Fruit fly (Drosophila melanogaster) whole organism, prepupa: ENCODE data around the gene Abi.

Source experiments
- Blimp-1 ChIP-seq: fragments of 200-800 bp; sonication (Bioruptor generic); optimal IDR thresholded peaks from 3 replicates; lab custom pipeline; 2017; ENCODE audit warnings: missing biosample characterization, missing genetic modification characterization, mild to moderate bottlenecking, moderate library complexity, missing genetic modification reagents
- CG11294 ChIP-seq: fragments of 200-800 bp; sonication (Bioruptor generic); IDR thresholded peaks from 2 replicates; pipeline ENCODE4 v1.3.6; 2022; ENCODE audit warnings: missing biosample characterization, missing genetic modification characterization
- CG11762 ChIP-seq: fragments of 200-800 bp; sonication (Bioruptor generic); optimal IDR thresholded peaks from 3 replicates; lab custom pipeline; 2016; ENCODE audit warnings: missing biosample characterization, missing genetic modification characterization; ENCODE audit not compliant: insufficient read depth
- CG11902 ChIP-seq: fragments of 200-800 bp; sonication (Bioruptor generic); optimal IDR thresholded peaks from 3 replicates; lab custom pipeline; 2016; ENCODE audit warnings: missing biosample characterization, missing genetic modification characterization
- CG15336 ChIP-seq: fragments of 200-800 bp; sonication (Bioruptor generic); IDR thresholded peaks from 2 replicates; pipeline ENCODE4 v1.3.6; 2022; ENCODE audit warnings: missing biosample characterization, missing genetic modification characterization
- CG1621 ChIP-seq: fragments of 200-800 bp; sonication (Bioruptor generic); optimal IDR thresholded peaks from 3 replicates; lab custom pipeline; 2018; ENCODE audit warnings: missing biosample characterization, mild to moderate bottlenecking, missing genetic modification characterization
- CG16779 ChIP-seq: fragments of 200-800 bp; sonication (Bioruptor generic); optimal IDR thresholded peaks from 3 replicates; lab custom pipeline; 2017; ENCODE audit warnings: missing biosample characterization, mild to moderate bottlenecking, missing genetic modification characterization
- CG3032 ChIP-seq: fragments of 200-800 bp; optimal IDR thresholded peaks from 2 replicates; lab custom pipeline; 2019; ENCODE audit warnings: missing biosample characterization, mild to moderate bottlenecking, missing genetic modification characterization, moderate library complexity
- CG31627 ChIP-seq: fragments of 200-800 bp; sonication (Bioruptor generic); optimal IDR thresholded peaks from 3 replicates; lab custom pipeline; 2016; ENCODE audit warnings: missing biosample characterization, missing genetic modification characterization
- CG34406 ChIP-seq: fragments of 200-800 bp; sonication (Bioruptor generic); optimal IDR thresholded peaks from 3 replicates; lab custom pipeline; 2016; ENCODE audit warnings: missing biosample characterization, missing genetic modification characterization
- CG3919 ChIP-seq: fragments of 200-800 bp; sonication (Bioruptor generic); optimal IDR thresholded peaks from 3 replicates; lab custom pipeline; 2016; ENCODE audit warnings: missing biosample characterization, missing genetic modification characterization
- CG4318 ChIP-seq: fragments of 200-800 bp; sonication (Bioruptor generic); optimal IDR thresholded peaks from 3 replicates; lab custom pipeline; 2017; ENCODE audit warnings: missing biosample characterization, mild to moderate bottlenecking, missing genetic modification characterization
- CG6163 ChIP-seq: fragments of 200-800 bp; sonication (Bioruptor generic); IDR thresholded peaks from 3 replicates; pipeline ENCODE4 v1.3.6; 2022; ENCODE audit warnings: missing biosample characterization, missing genetic modification characterization
- CG6276 ChIP-seq: fragments of 200-800 bp; sonication (Bioruptor generic); optimal IDR thresholded peaks from 2 replicates; lab custom pipeline; 2017; ENCODE audit warnings: missing biosample characterization, mild to moderate bottlenecking, missing genetic modification characterization
- CG6792 ChIP-seq: fragments of 200-800 bp; sonication (Bioruptor generic); optimal IDR thresholded peaks from 3 replicates; lab custom pipeline; 2016; ENCODE audit warnings: missing biosample characterization, missing genetic modification characterization
- CG6808 ChIP-seq: fragments of 200-800 bp; sonication (Bioruptor generic); optimal IDR thresholded peaks from 3 replicates; lab custom pipeline; 2017; ENCODE audit warnings: missing biosample characterization, missing genetic modification characterization, mild to moderate bottlenecking, moderate library complexity, missing genetic modification reagents
- CG7368 ChIP-seq: fragments of 200-800 bp; sonication (Bioruptor generic); optimal IDR thresholded peaks from 3 replicates; lab custom pipeline; 2016; ENCODE audit warnings: missing biosample characterization, missing genetic modification characterization
- CG8119 ChIP-seq: fragments of 200-800 bp; sonication (Bioruptor generic); IDR thresholded peaks from 3 replicates; pipeline ENCODE4 v1.3.6; 2022; ENCODE audit warnings: missing biosample characterization, missing genetic modification characterization
- CG8319 ChIP-seq: fragments of 200-800 bp; sonication (Bioruptor generic); optimal IDR thresholded peaks from 3 replicates; lab custom pipeline; 2016; ENCODE audit warnings: missing biosample characterization, missing genetic modification characterization
- CG8632 ChIP-seq: fragments of 200-800 bp; sonication (Bioruptor generic); optimal IDR thresholded peaks from 3 replicates; lab custom pipeline; 2016; ENCODE audit warnings: missing biosample characterization, missing genetic modification characterization
- CG9139 ChIP-seq: fragments of 200-800 bp; sonication (Bioruptor generic); optimal IDR thresholded peaks from 3 replicates; lab custom pipeline; 2017; ENCODE audit warnings: missing biosample characterization, mild to moderate bottlenecking, missing genetic modification characterization
- Eip75B ChIP-seq: fragments of 200-800 bp; sonication (Bioruptor generic); optimal IDR thresholded peaks from 3 replicates; lab custom pipeline; 2016; ENCODE audit warnings: missing biosample characterization, missing genetic modification characterization
- Eip78C ChIP-seq: fragments of 200-800 bp; sonication (Bioruptor generic); peaks from one replicate; lab custom pipeline; 2016; ENCODE audit warnings: missing biosample characterization, missing genetic modification characterization
- Eip93F ChIP-seq: fragments of 200-800 bp; sonication (Bioruptor generic); optimal IDR thresholded peaks from 2 replicates; lab custom pipeline; 2016; ENCODE audit warnings: missing biosample characterization, mild to moderate bottlenecking, missing genetic modification characterization
- Ets21C ChIP-seq: fragments of 200-800 bp; sonication (Bioruptor generic); optimal IDR thresholded peaks from 3 replicates; lab custom pipeline; 2016; ENCODE audit warnings: missing biosample characterization, missing genetic modification characterization
- Gug ChIP-seq: fragments of 200-800 bp; sonication (Bioruptor generic); IDR thresholded peaks from 2 replicates; pipeline ENCODE4 v1.3.6; 2022; ENCODE audit warnings: missing biosample characterization, missing genetic modification characterization
- Hr39 ChIP-seq: fragments of 200-800 bp; sonication (Bioruptor generic); optimal IDR thresholded peaks from 2 replicates; lab custom pipeline; 2016; ENCODE audit warnings: missing biosample characterization, missing genetic modification characterization
- Hr4 ChIP-seq: fragments of 200-800 bp; sonication (Bioruptor generic); optimal IDR thresholded peaks from 3 replicates; lab custom pipeline; 2016; ENCODE audit warnings: missing biosample characterization, missing genetic modification characterization
- Lpt ChIP-seq: fragments of 200-800 bp; sonication (Bioruptor generic); optimal IDR thresholded peaks from 3 replicates; lab custom pipeline; 2016; ENCODE audit warnings: missing biosample characterization, missing genetic modification characterization
- Met ChIP-seq: fragments of 200-800 bp; sonication (Bioruptor generic); optimal IDR thresholded peaks from 3 replicates; lab custom pipeline; 2016; ENCODE audit warnings: missing biosample characterization, missing genetic modification characterization
- OdsH ChIP-seq: fragments of 200-800 bp; sonication (Bioruptor generic); optimal IDR thresholded peaks from 3 replicates; lab custom pipeline; 2016; ENCODE audit warnings: missing biosample characterization, missing genetic modification characterization
- Smox ChIP-seq: fragments of 200-800 bp; sonication (Bioruptor generic); optimal IDR thresholded peaks from 3 replicates; lab custom pipeline; 2016; ENCODE audit warnings: missing biosample characterization, missing genetic modification characterization
- Sox102F ChIP-seq: fragments of 200-800 bp; sonication (Bioruptor generic); optimal IDR thresholded peaks from 2 replicates; lab custom pipeline; 2016; ENCODE audit warnings: missing biosample characterization, mild to moderate bottlenecking, missing genetic modification characterization
- Sox14 ChIP-seq: fragments of 200-800 bp; sonication (Bioruptor generic); optimal IDR thresholded peaks from 3 replicates; lab custom pipeline; 2016; ENCODE audit warnings: missing biosample characterization, missing genetic modification characterization
- Sox15 ChIP-seq: fragments of 200-800 bp; sonication (Bioruptor generic); optimal IDR thresholded peaks from 3 replicates; lab custom pipeline; 2016; ENCODE audit warnings: missing biosample characterization, missing genetic modification characterization
- achi ChIP-seq: fragments of 200-800 bp; sonication (Bioruptor generic); optimal IDR thresholded peaks from 3 replicates; lab custom pipeline; 2016; ENCODE audit warnings: missing biosample characterization, missing genetic modification characterization
- acj6 ChIP-seq: fragments of 200-800 bp; sonication (Bioruptor generic); optimal IDR thresholded peaks from 3 replicates; lab custom pipeline; 2016; ENCODE audit warnings: missing biosample characterization, missing genetic modification characterization
- cyc ChIP-seq: fragments of 200-800 bp; sonication (Bioruptor generic); optimal IDR thresholded peaks from 3 replicates; lab custom pipeline; 2016; ENCODE audit warnings: missing biosample characterization, missing genetic modification characterization
- dac ChIP-seq: fragments of 200-800 bp; sonication (Bioruptor generic); optimal IDR thresholded peaks from 2 replicates; lab custom pipeline; 2017; ENCODE audit warnings: missing biosample characterization, mild to moderate bottlenecking, missing genetic modification characterization
- eg ChIP-seq: fragments of 200-800 bp; sonication (Bioruptor generic); IDR thresholded peaks from 3 replicates; pipeline ENCODE4 v1.3.6; 2022; ENCODE audit warnings: missing biosample characterization, missing genetic modification characterization
- esn ChIP-seq: fragments of 200-800 bp; sonication (Bioruptor generic); optimal IDR thresholded peaks from 2 replicates; lab custom pipeline; 2016; ENCODE audit warnings: missing biosample characterization, mild to moderate bottlenecking, missing genetic modification characterization, moderate library complexity
- fd59A ChIP-seq: fragments of 200-800 bp; sonication (Bioruptor generic); optimal IDR thresholded peaks from 2 replicates; lab custom pipeline; 2017; ENCODE audit warnings: missing biosample characterization, mild to moderate bottlenecking, missing genetic modification characterization, missing genetic modification reagents
- fd85E ChIP-seq: fragments of 200-800 bp; sonication (Bioruptor generic); optimal IDR thresholded peaks from 3 replicates; lab custom pipeline; 2016; ENCODE audit warnings: missing biosample characterization, missing genetic modification characterization
- lz ChIP-seq: fragments of 200-800 bp; sonication (Bioruptor generic); optimal IDR thresholded peaks from 3 replicates; lab custom pipeline; 2016; ENCODE audit warnings: missing biosample characterization, missing genetic modification characterization
- net ChIP-seq: fragments of 200-800 bp; sonication (Bioruptor generic); optimal IDR thresholded peaks from 3 replicates; lab custom pipeline; 2016; ENCODE audit warnings: missing biosample characterization, missing genetic modification characterization
- pdm3 ChIP-seq: fragments of 200-800 bp; sonication (Bioruptor generic); optimal IDR thresholded peaks from 3 replicates; lab custom pipeline; 2016; ENCODE audit warnings: missing biosample characterization, missing genetic modification characterization
- spab ChIP-seq: fragments of 200-800 bp; sonication (Bioruptor generic); optimal IDR thresholded peaks from 2 replicates; lab custom pipeline; 2017; ENCODE audit warnings: missing biosample characterization, mild to moderate bottlenecking, missing genetic modification characterization, missing genetic modification reagents
- ss ChIP-seq, 2 experiments: fragments of 200-800 bp; sonication (Bioruptor generic); optimal IDR thresholded peaks; 2 replicates in 1 of 2; 3 replicates in 1 of 2; lab custom pipeline; 2017 to 2018; ENCODE audit warnings: mild to moderate bottlenecking in 2 of 2, missing biosample characterization in 2 of 2, missing genetic modification characterization in 2 of 2, moderate library complexity in 1 of 2
- svp ChIP-seq: fragments of 200-800 bp; sonication (Bioruptor generic); peaks from one replicate; lab custom pipeline; 2016; ENCODE audit warnings: missing biosample characterization, missing genetic modification characterization

Abi gene

DNA sequence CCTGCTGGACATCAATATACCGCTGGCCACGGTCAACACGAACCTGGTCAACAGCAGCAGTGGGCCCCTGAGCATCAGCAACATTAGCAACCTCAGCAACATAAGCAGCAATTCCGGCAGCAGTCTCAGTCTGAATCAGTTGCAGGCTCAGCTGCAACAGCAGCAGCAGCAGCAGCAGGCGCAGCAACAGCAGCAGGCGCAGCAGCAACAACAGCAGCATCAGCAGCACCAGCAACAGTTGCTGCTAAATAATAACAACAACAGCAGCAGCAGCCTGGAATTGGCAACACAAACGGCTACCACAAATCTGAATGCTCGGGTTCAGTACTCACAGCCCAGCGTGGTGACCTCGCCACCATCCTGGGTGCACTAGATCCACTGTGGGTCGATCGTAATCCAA is 40.7 kb downstream of the Abi start:
- TF ChIP-seq Hr39 (GFP tag; lab: Kevin White, UChicago), result no peak
- TF ChIP-seq CG6808 (GFP tag; lab: Kevin White, UChicago), result no peak
- TF ChIP-seq CG15336, result no peak
- no peak for TF ChIP-seq CG3919 (GFP tag; lab: Kevin White, UChicago)
- TF ChIP-seq CG6163, result no peak
- TF ChIP-seq dac (GFP tag; lab: Kevin White, UChicago), result no peak
- no peak for TF ChIP-seq lz (GFP tag; lab: Kevin White, UChicago)
- TF ChIP-seq eg (GFP tag; lab: Robert Waterston, UW), result no peak
- no peak for TF ChIP-seq Eip93F
- no peak for TF ChIP-seq Met (GFP tag; lab: Kevin White, UChicago)
- no peak for TF ChIP-seq fd85E (GFP tag; lab: Kevin White, UChicago)
- TF ChIP-seq Gug (GFP tag; lab: Robert Waterston, UW), result no peak
- TF ChIP-seq Blimp-1 (GFP tag; lab: Kevin White, UChicago), result no peak
- no peak for TF ChIP-seq CG6276 (GFP tag; lab: Kevin White, UChicago)
- no peak for TF ChIP-seq Smox (GFP tag; lab: Kevin White, UChicago)
- no peak for TF ChIP-seq CG9139 (GFP tag; lab: Kevin White, UChicago)

DNA sequence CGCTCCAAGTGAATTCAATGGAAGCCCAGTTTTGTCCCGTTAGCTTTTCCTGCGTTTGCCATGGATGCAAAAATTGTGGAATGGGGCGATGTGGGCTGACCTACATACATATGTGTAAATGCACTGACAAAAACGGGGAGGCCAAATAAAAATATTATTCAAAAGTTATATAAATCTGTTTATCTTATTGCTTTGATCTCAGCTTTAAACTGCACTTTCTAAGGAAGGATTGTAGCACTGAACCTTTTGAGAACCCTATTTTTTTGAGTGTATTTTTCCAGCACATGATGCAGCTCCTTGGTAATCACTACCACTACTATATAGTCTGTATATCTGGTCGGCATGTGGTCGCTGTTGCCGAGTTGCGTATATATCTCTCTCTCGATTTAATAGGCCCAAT is 45.2 kb downstream of the Abi start:
- TF ChIP-seq fd85E (GFP tag; lab: Kevin White, UChicago) (no peak), Ets21C (GFP tag; lab: Kevin White, UChicago) (no peak), Eip93F (no peak), CG8632 (peak; percentile 48), Hr39 (GFP tag; lab: Kevin White, UChicago) (peak; percentile 21), cyc (GFP tag; lab: Kevin White, UChicago) (peak; percentile 64), CG16779 (no peak), CG7368 (GFP tag; lab: Kevin White, UChicago) (peak; percentile 30), dac (GFP tag; lab: Kevin White, UChicago) (no peak), Lpt (GFP tag; lab: Kevin White, UChicago) (peak; percentile 48), eg (GFP tag; lab: Robert Waterston, UW) (peak; percentile 67), CG15336 (peak; percentile 70), CG31627 (peak; percentile 6), CG8319 (no peak), acj6 (GFP tag; lab: Kevin White, UChicago) (peak; percentile 49), CG1621 (tag; lab: Kevin White, UChicago) (peak; percentile 28), svp (GFP tag; lab: Kevin White, UChicago) (peak; percentile 64), spab (GFP tag; lab: Kevin White, UChicago) (peak; percentile 42), Eip78C (GFP tag; lab: Kevin White, UChicago) (peak; percentile 85), Sox14 (GFP tag; lab: Kevin White, UChicago) (peak; percentile 25), Sox15 (GFP tag; lab: Kevin White, UChicago) (no peak), CG8119 (GFP tag; lab: Robert Waterston, UW) (peak; percentile 66; the same call in 2 of the 3 replicates), CG11294 (peak; percentile 16; the same call in 1 of the 2 replicates), esn (GFP tag; lab: Kevin White, UChicago) (peak; percentile 28), achi (GFP tag; lab: Kevin White, UChicago) (peak; percentile 56), CG3919 (GFP tag; lab: Kevin White, UChicago) (peak; percentile 77), Hr4 (peak; percentile 51), OdsH (GFP tag; lab: Kevin White, UChicago) (peak; percentile 56), CG34406 (GFP tag; lab: Kevin White, UChicago) (peak; percentile 43), Met (GFP tag; lab: Kevin White, UChicago) (peak; percentile 42), CG6808 (GFP tag; lab: Kevin White, UChicago) (peak; percentile 55), Gug (GFP tag; lab: Robert Waterston, UW) (peak; percentile 40), ss (GFP tag; optimal IDR thresholded peaks at IDR 0.05; lab: Kevin White, UChicago) (peak in 1 of 2 experiments; percentile 43), CG6276 (GFP tag; lab: Kevin White, UChicago) (no peak), fd59A (GFP tag; lab: Kevin White, UChicago) (peak; percentile 21), Sox102F (GFP tag; lab: Kevin White, UChicago) (peak; percentile 19), pdm3 (GFP tag; lab: Kevin White, UChicago) (peak; percentile 42), CG11762 (GFP tag; lab: Kevin White, UChicago) (peak; percentile 48), CG6163 (peak; percentile 83), net (GFP tag; lab: Kevin White, UChicago) (peak; percentile 48), CG3032 (peak; percentile 40), Eip75B (GFP tag; lab: Kevin White, UChicago) (peak; percentile 64), CG11902 (GFP tag; lab: Kevin White, UChicago) (peak; percentile 45), CG4318 (GFP tag; lab: Kevin White, UChicago) (no peak), CG6792 (GFP tag; lab: Kevin White, UChicago) (peak; percentile 48)
